Worm (Caenorhabditis elegans) whole organism, L4 larva: ENCODE measurements around the gene unk-1.

Experiments
- F49E8.2 ChIP-seq: sonication (generic microtip); optimal IDR thresholded peaks from 2 replicates; lab custom pipeline; 2016; ENCODE audit warnings: missing compliant biosample characterization, mild to moderate bottlenecking, missing genetic modification characterization, borderline replicate concordance
- R02D3.7 ChIP-seq: fragments of 150-350 bp; sonication (generic microtip); optimal IDR thresholded peaks from 3 replicates; lab custom pipeline; 2014; ENCODE audit warnings: missing biosample characterization, missing genetic modification characterization
- T20F7.1 ChIP-seq: fragments of 200-800 bp; sonication (Bioruptor generic); optimal IDR thresholded peaks from 2 replicates; lab custom pipeline; 2018; ENCODE audit warnings: mild to moderate bottlenecking, missing genetic modification characterization, missing compliant biosample characterization
- Y48G9A.11 ChIP-seq: fragments of 200-800 bp; sonication (Bioruptor generic); IDR thresholded peaks from 2 replicates; pipeline ENCODE4 v1.3.6; 2022; ENCODE audit warnings: missing genetic modification reagents, missing genetic modification characterization, missing compliant biosample characterization
- Y75B8A.6 ChIP-seq: fragments of 200-800 bp; sonication (Bioruptor generic); IDR thresholded peaks from 2 replicates; pipeline ENCODE4 v1.3.6; 2022; ENCODE audit warnings: missing genetic modification reagents, missing genetic modification characterization, missing compliant biosample characterization
- ceh-20 ChIP-seq: fragments of 200-800 bp; sonication (Bioruptor generic); IDR thresholded peaks from 2 replicates; pipeline ENCODE4 v1.3.6; 2022; ENCODE audit warnings: missing genetic modification reagents, missing genetic modification characterization, missing compliant biosample characterization
- ceh-28 ChIP-seq: fragments of 150-350 bp; optimal IDR thresholded peaks from 2 replicates; lab custom pipeline; 2014; ENCODE audit warnings: missing biosample characterization, missing genetic modification reagents, missing genetic modification characterization
- ceh-44 ChIP-seq: fragments of 200-800 bp; sonication (Bioruptor generic); IDR thresholded peaks from 2 replicates; pipeline ENCODE4 v1.3.6; 2022; ENCODE audit warnings: missing genetic modification reagents, missing genetic modification characterization, missing compliant biosample characterization
- ces-1 ChIP-seq: fragments of 150-350 bp; sonication (generic microtip); optimal IDR thresholded peaks from 4 replicates; lab custom pipeline; 2014; ENCODE audit warnings: missing biosample characterization, missing genetic modification reagents, missing genetic modification characterization
- cey-2 ChIP-seq: sonication (generic microtip); optimal IDR thresholded peaks from 3 replicates; lab custom pipeline; 2017; ENCODE audit warnings: missing genetic modification characterization, mild to moderate bottlenecking, missing compliant biosample characterization, antibody characterized with exemption, borderline replicate concordance; ENCODE audit not compliant: insufficient read depth
- ctbp-1 ChIP-seq: fragments of 200-800 bp; sonication (Bioruptor generic); IDR thresholded peaks from 2 replicates; pipeline ENCODE4 v1.3.6; 2022; ENCODE audit warnings: missing genetic modification reagents, missing genetic modification characterization, missing compliant biosample characterization
- dmd-9 ChIP-seq: fragments of 200-800 bp; sonication (Bioruptor generic); IDR thresholded peaks from 2 replicates; pipeline ENCODE4 v1.3.6; 2022; ENCODE audit warnings: missing genetic modification reagents, missing genetic modification characterization, missing compliant biosample characterization
- dpl-1 ChIP-seq: fragments of 150-350 bp; optimal IDR thresholded peaks from 2 replicates; lab custom pipeline; 2014; ENCODE audit warnings: missing biosample characterization, missing genetic modification reagents, missing genetic modification characterization
- dve-1 ChIP-seq: sonication (generic microtip); optimal IDR thresholded peaks from 2 replicates; lab custom pipeline; 2017; ENCODE audit warnings: antibody characterized with exemption, mild to moderate bottlenecking, missing genetic modification characterization, missing compliant biosample characterization; ENCODE audit not compliant: insufficient read depth
- egl-27 ChIP-seq: sonication (generic microtip); optimal IDR thresholded peaks from 3 replicates; lab custom pipeline; 2017; ENCODE audit warnings: missing biosample characterization, missing genetic modification reagents, missing genetic modification characterization
- fkh-10 ChIP-seq: fragments of 150-350 bp; optimal IDR thresholded peaks from 2 replicates; lab custom pipeline; 2014; ENCODE audit warnings: missing biosample characterization, missing genetic modification reagents, missing genetic modification characterization
- fos-1 ChIP-seq: fragments of 150-350 bp; optimal IDR thresholded peaks from 2 replicates; lab custom pipeline; 2014; ENCODE audit warnings: missing biosample characterization, missing genetic modification characterization
- gei-8 ChIP-seq: fragments of 200-800 bp; sonication (Bioruptor generic); optimal IDR thresholded peaks from 2 replicates; lab custom pipeline; 2018; ENCODE audit warnings: mild to moderate bottlenecking, missing genetic modification characterization, missing compliant biosample characterization
- hlh-11 ChIP-seq: fragments of 200-800 bp; sonication (Bioruptor generic); optimal IDR thresholded peaks from 2 replicates; lab custom pipeline; 2018; ENCODE audit warnings: mild to moderate bottlenecking, missing genetic modification characterization, missing compliant biosample characterization
- hlh-30 ChIP-seq: sonication (generic microtip); optimal IDR thresholded peaks from 2 replicates; lab custom pipeline; 2017; ENCODE audit warnings: antibody characterized with exemption, mild to moderate bottlenecking, missing genetic modification characterization, missing compliant biosample characterization; ENCODE audit not compliant: insufficient read depth
- hmg-1.1 ChIP-seq: fragments of 200-800 bp; sonication (Bioruptor generic); IDR thresholded peaks from 2 replicates; pipeline ENCODE4 v1.3.6; 2022; ENCODE audit warnings: missing genetic modification reagents, missing genetic modification characterization, missing compliant biosample characterization
- jun-1 ChIP-seq: fragments of 150-350 bp; optimal IDR thresholded peaks from 2 replicates; lab custom pipeline; 2014; ENCODE audit warnings: missing biosample characterization, missing genetic modification reagents, missing genetic modification characterization
- lin-13 ChIP-seq: fragments of 150-350 bp; optimal IDR thresholded peaks from 2 replicates; lab custom pipeline; 2014; ENCODE audit warnings: missing biosample characterization, missing genetic modification reagents, missing genetic modification characterization
- lin-29 ChIP-seq: fragments of 200-800 bp; sonication (Bioruptor generic); IDR thresholded peaks from 2 replicates; pipeline ENCODE4 v1.3.6; 2022; ENCODE audit warnings: missing genetic modification reagents, missing genetic modification characterization, missing compliant biosample characterization
- lin-39 ChIP-seq: fragments of 150-350 bp; optimal IDR thresholded peaks from 2 replicates; lab custom pipeline; 2014; ENCODE audit warnings: missing biosample characterization, missing genetic modification reagents, missing genetic modification characterization
- lir-3 ChIP-seq: sonication (generic microtip); optimal IDR thresholded peaks from 2 replicates; lab custom pipeline; 2016; ENCODE audit warnings: mild to moderate bottlenecking, missing genetic modification characterization, missing compliant biosample characterization
- lsy-2 ChIP-seq, 2 experiments: fragments of 150-350 bp in 1 of 2; sonication (generic microtip) in 1 of 2; optimal IDR thresholded peaks; 2 replicates each; lab custom pipeline; 2014 to 2017; ENCODE audit warnings: missing biosample characterization in 2 of 2, missing genetic modification characterization in 2 of 2
- mdl-1 ChIP-seq, 2 experiments: fragments of 150-350 bp in 1 of 2; sonication (generic microtip) in 1 of 2; optimal IDR thresholded peaks; 2 replicates each; lab custom pipeline; 2014 to 2017; ENCODE audit warnings: missing biosample characterization in 2 of 2, missing genetic modification characterization in 2 of 2
- mdt-29 ChIP-seq: fragments of 200-800 bp; sonication (Bioruptor generic); IDR thresholded peaks from 2 replicates; pipeline ENCODE4 v1.3.6; 2022; ENCODE audit warnings: missing genetic modification reagents, missing genetic modification characterization, missing compliant biosample characterization
- mep-1 ChIP-seq: fragments of 150-350 bp; sonication (generic microtip); optimal IDR thresholded peaks from 3 replicates; lab custom pipeline; 2014; ENCODE audit warnings: missing biosample characterization, missing genetic modification characterization
- mes-2 ChIP-seq: sonication (generic microtip); optimal IDR thresholded peaks from 2 replicates; lab custom pipeline; 2016; ENCODE audit warnings: missing genotype, mild to moderate bottlenecking, missing genetic modification characterization, missing compliant biosample characterization; ENCODE audit not compliant: poor library complexity, severe bottlenecking
- mxl-2 ChIP-seq: fragments of 200-800 bp; sonication (Bioruptor generic); conservative IDR thresholded peaks from 2 replicates; pipeline ENCODE4 v1.3.6; 2022; ENCODE audit warnings: missing genetic modification reagents, missing genetic modification characterization, missing compliant biosample characterization
- mxl-3 ChIP-seq: fragments of 200-800 bp; sonication (Bioruptor generic); optimal IDR thresholded peaks from 2 replicates; lab custom pipeline; 2018; ENCODE audit warnings: mild to moderate bottlenecking, missing genetic modification characterization, missing compliant biosample characterization
- nhr-102 ChIP-seq: sonication (generic microtip); optimal IDR thresholded peaks from 2 replicates; lab custom pipeline; 2016; ENCODE audit warnings: mild to moderate bottlenecking, missing genetic modification characterization, moderate library complexity, missing compliant biosample characterization
- nhr-11 ChIP-seq: fragments of 150-350 bp; optimal IDR thresholded peaks from 2 replicates; lab custom pipeline; 2014; ENCODE audit warnings: missing biosample characterization, missing genetic modification characterization
- nhr-111 ChIP-seq: fragments of 200-800 bp; sonication (Bioruptor generic); optimal IDR thresholded peaks from 2 replicates; lab custom pipeline; 2018; ENCODE audit warnings: mild to moderate bottlenecking, missing genetic modification characterization, missing compliant biosample characterization
- nhr-237 ChIP-seq: sonication (generic microtip); optimal IDR thresholded peaks from 2 replicates; lab custom pipeline; 2017; ENCODE audit warnings: missing biosample characterization, missing genetic modification characterization
- nhr-25 ChIP-seq: sonication (generic microtip); optimal IDR thresholded peaks from 2 replicates; lab custom pipeline; 2017; ENCODE audit warnings: missing genetic modification characterization, mild to moderate bottlenecking, missing compliant biosample characterization, antibody characterized with exemption, moderate library complexity, borderline replicate concordance; ENCODE audit not compliant: insufficient read depth
- nhr-41 ChIP-seq: fragments of 200-800 bp; sonication (Bioruptor generic); IDR thresholded peaks from 2 replicates; pipeline ENCODE4 v1.3.6; 2022; ENCODE audit warnings: missing genetic modification reagents, missing genetic modification characterization, missing compliant biosample characterization
- nhr-48 ChIP-seq: sonication (generic microtip); optimal IDR thresholded peaks from 2 replicates; lab custom pipeline; 2016; ENCODE audit warnings: mild to moderate bottlenecking, missing genetic modification characterization, missing compliant biosample characterization
- nhr-6 ChIP-seq: fragments of 150-350 bp; optimal IDR thresholded peaks from 2 replicates; lab custom pipeline; 2014; ENCODE audit warnings: missing biosample characterization, missing genetic modification characterization
- rbr-2 ChIP-seq: sonication (generic microtip); optimal IDR thresholded peaks from 2 replicates; lab custom pipeline; 2016; ENCODE audit warnings: missing genotype, missing genetic modification characterization, missing compliant biosample characterization
- skn-1 ChIP-seq: fragments of 150-350 bp; optimal IDR thresholded peaks from 2 replicates; lab custom pipeline; 2014; ENCODE audit warnings: missing biosample characterization, missing genetic modification characterization
- unc-130 ChIP-seq: sonication (generic microtip); optimal IDR thresholded peaks from 2 replicates; lab custom pipeline; 2016; ENCODE audit warnings: missing genetic modification reagents, missing genetic modification characterization, missing compliant biosample characterization
- unc-39 ChIP-seq: sonication (generic microtip); optimal IDR thresholded peaks from 2 replicates; lab custom pipeline; 2017; ENCODE audit warnings: missing biosample characterization, missing genetic modification characterization
- unc-62 ChIP-seq, 3 experiments: fragments of 150-350 bp in 1 of 3; sonication (generic microtip); optimal IDR thresholded peaks in 2 of 3; peaks in 1 of 3; 1 replicate in 1 of 3; 2 replicates in 2 of 3; lab custom pipeline; 2014 to 2017; ENCODE audit warnings: missing biosample characterization in 3 of 3, missing genetic modification characterization in 3 of 3, missing genetic modification reagents in 3 of 3, missing genotype in 1 of 3
- vab-7 ChIP-seq: fragments of 200-800 bp; sonication (Bioruptor generic); IDR thresholded peaks from 2 replicates; pipeline ENCODE4 v1.3.6; 2022; ENCODE audit warnings: missing genetic modification reagents, missing genetic modification characterization, missing compliant biosample characterization
- zag-1 ChIP-seq: fragments of 150-350 bp; optimal IDR thresholded peaks from 2 replicates; lab custom pipeline; 2014; ENCODE audit warnings: missing biosample characterization, missing genetic modification characterization
- zfp-3 ChIP-seq: fragments of 200-800 bp; sonication (Bioruptor generic); conservative IDR thresholded peaks from 2 replicates; pipeline ENCODE4 v1.3.6; 2022; ENCODE audit warnings: missing genetic modification reagents, missing genetic modification characterization, missing compliant biosample characterization

unk-1 gene

DNA sequence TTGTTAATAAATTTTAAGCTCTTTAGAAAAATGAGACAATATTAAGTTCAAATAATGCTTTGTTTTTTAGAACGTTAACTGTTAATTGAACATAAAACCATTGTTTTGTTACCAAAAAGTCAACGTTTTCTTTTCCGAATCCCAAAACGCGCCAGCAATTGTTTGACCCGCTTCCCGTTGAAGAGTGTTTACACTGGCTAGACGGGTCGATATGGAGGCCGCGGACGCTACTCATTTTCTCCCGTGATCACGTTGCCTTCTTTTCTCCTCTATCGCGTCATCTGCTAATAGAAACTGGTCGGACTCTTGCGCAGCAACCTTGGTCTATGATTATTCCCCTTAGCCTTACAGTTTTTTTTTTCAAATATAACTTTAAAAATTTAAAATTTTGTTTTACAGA is 14.3 kb downstream of the unk-1 start, which contains the start of gene C34D10.1 (continued):
- peak; percentile 45; the same call in 1 of the 2 replicates for TF ChIP-seq vab-7 (GFP tag; lab: Robert Waterston, UW)
- TF ChIP-seq ceh-28 (tag; lab: Kevin White, UChicago) = no peak
- no peak for TF ChIP-seq F49E8.2
- TF ChIP-seq T20F7.1 (GFP tag; lab: Kevin White, UChicago) = peak; percentile 44
- no peak for TF ChIP-seq unc-39 (tag; lab: Kevin White, UChicago)
- TF ChIP-seq mdt-29 (GFP tag; lab: Robert Waterston, UW) = no peak
- 0 out of 2 replicates have a peak, but pooled peaks have one; percentile 42 for TF ChIP-seq ceh-44
- TF ChIP-seq ces-1 (GFP tag; lab: Kevin White, UChicago) = no peak
- TF ChIP-seq hlh-11 (tag; lab: Kevin White, UChicago) = peak; percentile 88
- peak in 1 of 2 experiments; percentile 73 for TF ChIP-seq mdl-1 (tag; optimal IDR thresholded peaks at IDR 0.05; lab: Kevin White, UChicago)
- no peak for TF ChIP-seq nhr-41 (GFP tag; lab: Robert Waterston, UW)
- peak; percentile 69 for TF ChIP-seq rbr-2 (tag; lab: Kevin White, UChicago)
- TF ChIP-seq egl-27 (tag; lab: Kevin White, UChicago) = no peak
- TF ChIP-seq lin-39 (tag; lab: Kevin White, UChicago) = no peak
- no peak for TF ChIP-seq cey-2 (tag; lab: Kevin White, UChicago)
- TF ChIP-seq zag-1 = no peak
- TF ChIP-seq hmg-1.1 (GFP tag; lab: Robert Waterston, UW) = peak; percentile 78
- no peak for TF ChIP-seq fos-1
- TF ChIP-seq lsy-2 (tag; optimal IDR thresholded peaks at IDR 0.05; lab: Kevin White, UChicago) = peak in 1 of 2 experiments; percentile 73
- TF ChIP-seq fkh-10 (GFP tag; lab: Kevin White, UChicago) = no peak
- TF ChIP-seq hlh-30 (tag; lab: Kevin White, UChicago) = peak; percentile 88
- peak; percentile 88 for TF ChIP-seq mxl-3
- TF ChIP-seq zfp-3 = 0 out of 2 replicates have a peak, but pooled peaks have one; percentile 54
- TF ChIP-seq R02D3.7 (tag; lab: Kevin White, UChicago) = no peak
- TF ChIP-seq Y75B8A.6 (GFP tag; lab: Robert Waterston, UW) = no peak
- TF ChIP-seq lin-29 (GFP tag; lab: Robert Waterston, UW) = 0 out of 2 replicates have a peak, but pooled peaks have one; percentile 18
- peak; percentile 26 for TF ChIP-seq nhr-102 (tag; lab: Kevin White, UChicago)
- TF ChIP-seq nhr-48 (tag; lab: Kevin White, UChicago) = peak; percentile 26
- peak; percentile 64 for TF ChIP-seq dve-1 (tag; lab: Kevin White, UChicago)
- TF ChIP-seq ctbp-1 (GFP tag; lab: Robert Waterston, UW) = peak; percentile 57
- no peak for TF ChIP-seq mxl-2 (GFP tag; lab: Robert Waterston, UW)
- TF ChIP-seq gei-8 (GFP tag; lab: Kevin White, UChicago) = no peak
- no peak for TF ChIP-seq lir-3
- TF ChIP-seq jun-1 = no peak
- peak; percentile 5 for TF ChIP-seq lin-13 (GFP tag; lab: Kevin White, UChicago)
- TF ChIP-seq unc-130 = no peak
- peak; percentile 61 for TF ChIP-seq nhr-25
- peak; percentile 65 for TF ChIP-seq nhr-11 (tag; lab: Kevin White, UChicago)
- TF ChIP-seq dmd-9 (GFP tag; lab: Robert Waterston, UW) = 0 out of 2 replicates have a peak, but pooled peaks have one; percentile 11
- TF ChIP-seq Y48G9A.11 = no peak
- peak; percentile 65 for TF ChIP-seq mes-2 (tag; lab: Kevin White, UChicago)
- TF ChIP-seq nhr-6 = peak; percentile 77
- no peak for TF ChIP-seq skn-1 (tag; lab: Kevin White, UChicago)
- TF ChIP-seq ceh-20 (GFP tag; lab: Robert Waterston, UW) = peak; percentile 80
- TF ChIP-seq nhr-111 = no peak
- TF ChIP-seq dpl-1 (GFP tag; lab: Kevin White, UChicago) = peak; percentile 37
- TF ChIP-seq mep-1 (tag; lab: Kevin White, UChicago) = peak; percentile 85
- peak in 1 of 2 experiments; percentile 32 for TF ChIP-seq unc-62 (GFP tag; optimal IDR thresholded peaks at IDR 0.05 in 1 of 2; lab: Kevin White, UChicago)
- TF ChIP-seq unc-62 (tag; optimal IDR thresholded peaks at IDR 0.05; lab: Kevin White, UChicago) = no peak
- no peak for TF ChIP-seq nhr-237 (tag; lab: Kevin White, UChicago)
